Worm (Caenorhabditis elegans) whole organism, early embryonic: Measurements from ENCODE around the gene atln-2.

ENCODE experiments used
- pes-1 ChIP-seq: fragments of 200-800 bp; sonication (Bioruptor generic); IDR thresholded peaks from 2 replicates; pipeline ENCODE4 v1.3.6; 2022; ENCODE audit warnings: missing genetic modification reagents, missing genetic modification characterization, missing compliant biosample characterization
- tbx-37 ChIP-seq: fragments of 200-800 bp; sonication (Bioruptor generic); conservative IDR thresholded peaks from 2 replicates; pipeline ENCODE4 v1.3.6; 2022; ENCODE audit warnings: missing genetic modification reagents, missing genetic modification characterization, missing compliant biosample characterization

- no peak for TF ChIP-seq tbx-37
- TF ChIP-seq pes-1 (GFP tag; lab: Robert Waterston, UW), result no peak
These were observed 59.7 kb downstream of the atln-2 start for ce11 chrIV:15041124-15041523.
